Fruit fly (Drosophila melanogaster) whole organism, prepupa: ENCODE results near the gene CG31600.

ENCODE experiments used
- CG10669 ChIP-seq: fragments of 200-800 bp; sonication (Bioruptor generic); optimal IDR thresholded peaks from 3 replicates; lab custom pipeline; 2018; ENCODE audit warnings: missing biosample characterization, mild to moderate bottlenecking, missing genetic modification characterization, moderate library complexity
- CG16779 ChIP-seq: fragments of 200-800 bp; sonication (Bioruptor generic); optimal IDR thresholded peaks from 3 replicates; lab custom pipeline; 2017; ENCODE audit warnings: missing biosample characterization, mild to moderate bottlenecking, missing genetic modification characterization
- CG6792 ChIP-seq: fragments of 200-800 bp; sonication (Bioruptor generic); optimal IDR thresholded peaks from 3 replicates; lab custom pipeline; 2016; ENCODE audit warnings: missing biosample characterization, missing genetic modification characterization
- CG8119 ChIP-seq: fragments of 200-800 bp; sonication (Bioruptor generic); IDR thresholded peaks from 3 replicates; pipeline ENCODE4 v1.3.6; 2022; ENCODE audit warnings: missing biosample characterization, missing genetic modification characterization
- Hr4 ChIP-seq: fragments of 200-800 bp; sonication (Bioruptor generic); optimal IDR thresholded peaks from 3 replicates; lab custom pipeline; 2016; ENCODE audit warnings: missing biosample characterization, missing genetic modification characterization

DNA sequence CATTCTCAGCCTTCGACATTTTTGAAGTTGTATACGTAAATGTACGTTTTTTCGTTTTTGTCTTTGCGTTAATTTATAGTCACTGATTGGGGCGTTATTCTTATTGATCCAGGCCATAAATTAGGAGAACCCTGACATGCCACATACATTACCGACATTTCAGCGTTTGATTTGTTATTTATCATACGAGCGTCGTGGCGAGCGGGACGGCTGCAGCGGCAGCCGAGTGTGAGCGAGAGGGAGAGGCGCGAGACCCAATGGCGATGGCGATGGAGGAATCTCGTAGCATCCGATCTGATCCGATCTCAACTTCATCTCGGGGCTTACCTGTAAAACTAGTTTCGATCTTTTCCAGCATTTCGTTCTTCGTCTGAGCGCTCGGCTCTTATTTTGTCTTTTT is 48.8 kb downstream of the CG31600 start:
- no peak for TF ChIP-seq CG6792
- TF ChIP-seq Hr4 (GFP tag; lab: Kevin White, UChicago) = no peak
- TF ChIP-seq CG10669 (GFP tag; lab: Kevin White, UChicago) = no peak
- TF ChIP-seq CG16779 (tag; lab: Kevin White, UChicago) = no peak
- TF ChIP-seq CG8119 = no peak
